Fruit fly (Drosophila melanogaster): ENCODE data around the gene RpS26.

RpS26 gene

DNA sequence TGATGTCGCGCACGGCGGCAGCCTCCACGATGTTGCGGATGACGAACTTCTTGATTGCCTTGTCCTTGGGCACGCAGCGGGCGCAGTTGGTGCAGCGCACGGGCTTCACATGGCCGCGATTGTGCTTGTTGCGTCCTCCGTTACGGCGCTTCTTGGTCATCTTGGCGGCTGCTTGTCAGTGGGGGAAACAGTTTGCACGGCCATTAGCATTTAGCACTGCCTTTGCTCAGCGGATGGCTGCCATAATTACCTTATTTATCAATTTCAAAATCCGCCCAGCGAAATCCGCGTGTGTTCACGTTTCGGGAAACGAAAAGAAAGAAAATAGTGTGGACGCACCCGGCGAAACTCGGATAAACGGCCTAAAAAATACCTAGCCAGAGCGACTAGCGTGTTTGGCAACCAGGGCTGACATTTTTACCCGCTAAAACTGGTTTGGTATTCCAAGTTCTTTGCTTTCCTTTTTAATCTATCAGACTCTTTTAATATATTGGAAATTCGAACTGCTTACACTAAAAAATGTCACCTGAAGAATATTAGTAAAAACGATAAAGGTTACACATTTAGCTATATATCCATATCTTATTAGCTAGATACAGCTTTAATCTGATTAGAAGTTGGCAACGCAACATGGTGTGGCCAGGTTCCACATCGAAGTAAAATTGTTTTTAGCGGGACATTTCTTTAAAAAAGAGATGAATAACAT, at the start of gene RpS26:
TSS of gene RpS26 (minus strand) at position 375 of the 706 bp plus-strand sequence.
- TF ChIP-seq EcR (GFP tag; optimal IDR thresholded peaks at IDR 0.05) (no peak), usp (GFP tag; optimal IDR thresholded peaks at IDR 0.05) (no peak), pan (optimal IDR thresholded peaks at IDR 0.05) (no peak), Dll (optimal IDR thresholded peaks at IDR 0.05) (no peak), CG8478 (optimal IDR thresholded peaks at IDR 0.05) (no peak), psq (optimal IDR thresholded peaks at IDR 0.05) (no peak)

DNA sequence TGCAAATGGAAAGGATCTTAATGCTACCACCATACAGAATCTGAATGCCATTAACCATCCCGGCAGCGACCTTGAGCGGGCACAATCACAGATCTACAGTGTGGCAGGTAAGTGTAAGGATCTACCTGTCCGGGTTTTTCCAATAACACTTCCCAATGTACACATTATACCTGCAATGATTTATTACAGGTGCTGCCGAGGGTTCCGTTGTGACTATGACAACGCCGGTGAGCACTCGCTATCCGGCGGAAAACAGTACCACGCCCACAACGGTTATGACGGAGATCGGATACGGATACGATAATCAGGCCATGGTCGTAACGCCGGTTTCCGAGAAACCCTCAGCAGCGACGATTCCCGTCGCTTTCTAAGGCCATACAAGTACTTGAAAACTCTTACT, 43.8 kb upstream of the RpS26 start:
- TF ChIP-seq CG8478 (optimal IDR thresholded peaks at IDR 0.05) (no peak), psq (optimal IDR thresholded peaks at IDR 0.05) (no peak), pan (optimal IDR thresholded peaks at IDR 0.05) (no peak), Dll (optimal IDR thresholded peaks at IDR 0.05) (no peak), EcR (GFP tag; optimal IDR thresholded peaks at IDR 0.05) (no peak), usp (GFP tag; optimal IDR thresholded peaks at IDR 0.05) (no peak)

DNA sequence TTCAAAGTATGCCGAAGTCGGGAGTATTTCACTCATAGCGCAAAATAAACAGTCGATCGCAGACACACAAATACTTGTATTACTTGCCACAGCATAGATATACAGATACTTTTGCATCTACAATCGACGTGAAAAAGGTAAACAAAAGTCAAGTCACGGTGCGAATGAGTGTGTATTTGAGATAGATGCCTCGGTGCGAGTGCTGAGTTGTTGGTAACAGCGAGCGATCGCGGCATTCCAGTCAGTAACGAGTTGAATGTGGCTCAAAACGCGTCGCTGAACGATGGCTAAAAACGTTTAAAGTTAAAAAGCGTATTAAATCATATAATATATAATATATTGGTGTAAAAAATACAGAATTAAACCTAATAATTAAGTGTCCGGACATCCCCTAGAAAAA, 42.1 kb upstream of the RpS26 start, which contains the start of gene grnd:
TSS of gene grnd (plus strand) at position 207 of the 400 bp plus-strand sequence.
- no peak for TF ChIP-seq CG8478 (optimal IDR thresholded peaks at IDR 0.05)
- no peak for TF ChIP-seq psq (optimal IDR thresholded peaks at IDR 0.05)
- no peak for TF ChIP-seq pan (optimal IDR thresholded peaks at IDR 0.05)
- TF ChIP-seq usp (GFP tag; optimal IDR thresholded peaks at IDR 0.05), result no peak
- no peak for TF ChIP-seq Dll (optimal IDR thresholded peaks at IDR 0.05)
- no peak for TF ChIP-seq EcR (GFP tag; optimal IDR thresholded peaks at IDR 0.05)

DNA sequence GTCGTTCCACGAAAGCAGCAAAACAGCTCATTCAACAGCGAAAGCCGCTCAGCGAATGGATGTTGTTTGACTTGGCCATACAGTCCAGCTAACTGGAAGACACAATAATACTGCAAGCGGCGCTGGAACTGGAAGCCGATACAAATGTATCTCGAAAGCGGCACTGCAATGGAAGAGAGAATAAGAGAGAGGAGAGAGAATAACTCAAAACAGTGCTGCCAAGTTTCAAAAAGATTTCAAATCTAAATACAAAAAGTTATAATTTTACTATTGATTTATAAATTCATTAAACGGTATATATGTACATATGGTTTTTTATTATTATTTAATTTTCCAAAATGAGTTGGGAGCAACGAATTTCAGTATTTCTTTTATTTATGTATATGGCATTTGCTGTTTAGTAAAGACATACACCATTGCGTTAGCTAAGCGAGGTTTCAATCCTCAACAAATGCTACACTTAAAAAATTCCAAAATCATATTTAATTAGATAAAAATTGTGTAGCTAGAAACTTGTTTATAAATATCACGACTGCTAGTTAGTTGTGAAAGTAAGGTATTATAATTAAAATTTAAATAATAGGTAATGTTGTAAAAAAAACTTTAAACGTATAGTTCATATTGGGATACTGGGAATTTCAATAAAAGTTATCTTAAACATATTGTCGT, 41.4 kb upstream of the RpS26 start, which contains the start of gene CG10283:
TSS of gene CG10283 (minus strand) at position 132 of the 669 bp plus-strand sequence.
- TF ChIP-seq EcR (GFP tag; optimal IDR thresholded peaks at IDR 0.05), result no peak
- TF ChIP-seq CG8478 (optimal IDR thresholded peaks at IDR 0.05), result no peak
- no peak for TF ChIP-seq psq (optimal IDR thresholded peaks at IDR 0.05)
- no peak for TF ChIP-seq usp (GFP tag; optimal IDR thresholded peaks at IDR 0.05)
- TF ChIP-seq pan (optimal IDR thresholded peaks at IDR 0.05), result no peak
- no peak for TF ChIP-seq Dll (optimal IDR thresholded peaks at IDR 0.05)

DNA sequence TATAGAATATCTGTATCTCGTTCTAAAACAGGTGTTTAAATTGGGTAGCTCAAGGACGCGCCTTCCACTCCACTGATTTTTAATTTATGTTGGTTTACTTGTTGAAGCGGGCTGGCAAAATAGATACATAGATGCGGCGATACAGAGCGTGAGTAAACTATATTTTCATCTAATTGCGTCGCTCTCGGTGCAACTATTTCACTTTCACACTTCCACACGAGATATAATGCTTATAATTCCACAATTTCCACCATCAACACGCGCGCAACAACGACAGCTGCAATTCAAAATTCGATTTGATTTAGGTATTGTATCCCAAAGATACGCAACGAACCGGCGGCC, 40.9 kb upstream of the RpS26 start:
- TF ChIP-seq pan (optimal IDR thresholded peaks at IDR 0.05), result no peak
- no peak for TF ChIP-seq Dll (optimal IDR thresholded peaks at IDR 0.05)
- no peak for TF ChIP-seq psq (optimal IDR thresholded peaks at IDR 0.05)
- no peak for TF ChIP-seq EcR (GFP tag; optimal IDR thresholded peaks at IDR 0.05)
- no peak for TF ChIP-seq usp (GFP tag; optimal IDR thresholded peaks at IDR 0.05)
- TF ChIP-seq CG8478 (optimal IDR thresholded peaks at IDR 0.05), result no peak

DNA sequence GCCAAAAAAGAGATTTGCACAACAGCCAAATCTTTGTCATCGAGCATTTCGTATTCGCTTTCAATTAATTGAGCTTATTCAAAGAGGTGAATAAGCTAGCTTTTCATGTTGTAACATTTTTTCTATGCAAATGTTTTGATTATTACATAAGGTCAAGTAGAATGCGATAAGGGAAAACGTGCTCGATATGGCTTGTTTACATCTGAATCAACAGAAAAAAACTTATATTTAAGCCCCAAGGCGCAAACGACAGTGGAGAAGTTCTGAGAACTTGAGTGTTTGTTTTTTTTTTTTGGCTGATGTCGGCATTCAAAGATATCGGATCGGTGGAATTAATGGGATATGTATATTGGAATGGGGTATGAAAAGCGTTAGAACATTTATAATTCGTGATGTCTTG, 39.9 kb upstream of the RpS26 start:
- TF ChIP-seq Dll (optimal IDR thresholded peaks at IDR 0.05), result no peak
- no peak for TF ChIP-seq EcR (GFP tag; optimal IDR thresholded peaks at IDR 0.05)
- TF ChIP-seq usp (GFP tag; optimal IDR thresholded peaks at IDR 0.05), result no peak
- TF ChIP-seq pan (optimal IDR thresholded peaks at IDR 0.05), result no peak
- no peak for TF ChIP-seq psq (optimal IDR thresholded peaks at IDR 0.05)
- TF ChIP-seq CG8478 (optimal IDR thresholded peaks at IDR 0.05), result no peak

DNA sequence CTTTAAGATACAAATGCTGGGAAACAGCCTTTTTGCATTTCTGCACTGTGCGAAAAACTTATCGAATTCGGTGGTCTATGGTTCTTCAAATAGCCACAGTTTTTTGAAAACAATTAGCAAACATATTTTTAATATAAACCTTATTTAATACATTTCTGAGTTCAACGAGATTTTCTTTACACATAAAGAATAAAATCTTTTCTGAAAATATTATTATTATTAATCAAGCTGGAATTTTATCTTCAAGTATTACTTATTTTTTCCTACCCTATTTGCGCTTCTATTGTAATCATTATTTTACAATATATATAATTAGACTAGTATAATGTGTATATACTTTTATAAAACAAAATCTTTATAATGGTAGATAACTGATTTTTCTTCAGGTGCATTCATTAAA, 39.1 kb upstream of the RpS26 start:
- TF ChIP-seq pan (optimal IDR thresholded peaks at IDR 0.05) (no peak), usp (GFP tag; optimal IDR thresholded peaks at IDR 0.05) (no peak), Dll (optimal IDR thresholded peaks at IDR 0.05) (no peak), psq (optimal IDR thresholded peaks at IDR 0.05) (no peak), EcR (GFP tag; optimal IDR thresholded peaks at IDR 0.05) (no peak)

DNA sequence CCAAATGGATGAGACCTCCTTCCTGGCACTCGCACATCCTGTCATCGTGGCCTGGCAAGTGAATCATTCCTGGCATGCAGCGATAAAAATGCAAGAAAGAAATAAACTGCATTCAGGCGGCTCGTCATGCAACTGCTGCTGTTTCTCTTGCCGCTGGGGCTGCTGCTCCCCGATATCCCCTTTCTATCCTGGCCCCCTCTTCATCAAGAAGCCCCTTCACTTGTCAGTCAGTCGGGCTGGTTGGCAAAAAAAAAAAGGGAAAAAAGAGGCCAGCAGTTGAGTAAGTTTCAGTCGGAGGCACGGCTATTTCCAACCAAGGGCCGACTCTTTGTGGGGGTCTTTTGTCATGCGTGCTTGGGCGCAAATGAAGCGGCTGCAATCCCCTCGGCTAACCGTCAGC, 38.7 kb upstream of the RpS26 start:
- TF ChIP-seq EcR (GFP tag; optimal IDR thresholded peaks at IDR 0.05), result no peak
- TF ChIP-seq pan (optimal IDR thresholded peaks at IDR 0.05), result no peak
- no peak for TF ChIP-seq CG8478 (optimal IDR thresholded peaks at IDR 0.05)

DNA sequence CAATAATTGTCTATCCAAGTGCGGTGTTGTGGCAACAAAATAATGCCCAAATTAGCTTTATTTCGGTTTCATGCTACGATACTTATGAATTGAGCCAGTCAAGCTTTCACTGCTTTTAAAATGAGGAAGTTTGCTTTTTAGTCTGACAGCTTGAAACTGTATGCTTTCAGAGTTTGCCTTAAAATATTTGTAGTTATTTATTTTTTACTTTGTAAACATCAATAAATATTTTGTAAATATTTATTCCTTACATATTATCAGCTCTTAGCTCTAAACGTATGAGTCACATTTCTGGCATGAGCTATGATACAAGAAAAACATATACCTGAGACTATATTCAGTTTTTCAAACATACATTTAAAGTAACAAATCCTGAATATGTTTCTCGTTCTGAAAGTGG, 38.0 kb upstream of the RpS26 start:
- TF ChIP-seq usp (GFP tag; optimal IDR thresholded peaks at IDR 0.05) (no peak), psq (optimal IDR thresholded peaks at IDR 0.05) (no peak), Dll (optimal IDR thresholded peaks at IDR 0.05) (no peak), pan (optimal IDR thresholded peaks at IDR 0.05) (no peak), CG8478 (optimal IDR thresholded peaks at IDR 0.05) (no peak), EcR (GFP tag; optimal IDR thresholded peaks at IDR 0.05) (no peak)

DNA sequence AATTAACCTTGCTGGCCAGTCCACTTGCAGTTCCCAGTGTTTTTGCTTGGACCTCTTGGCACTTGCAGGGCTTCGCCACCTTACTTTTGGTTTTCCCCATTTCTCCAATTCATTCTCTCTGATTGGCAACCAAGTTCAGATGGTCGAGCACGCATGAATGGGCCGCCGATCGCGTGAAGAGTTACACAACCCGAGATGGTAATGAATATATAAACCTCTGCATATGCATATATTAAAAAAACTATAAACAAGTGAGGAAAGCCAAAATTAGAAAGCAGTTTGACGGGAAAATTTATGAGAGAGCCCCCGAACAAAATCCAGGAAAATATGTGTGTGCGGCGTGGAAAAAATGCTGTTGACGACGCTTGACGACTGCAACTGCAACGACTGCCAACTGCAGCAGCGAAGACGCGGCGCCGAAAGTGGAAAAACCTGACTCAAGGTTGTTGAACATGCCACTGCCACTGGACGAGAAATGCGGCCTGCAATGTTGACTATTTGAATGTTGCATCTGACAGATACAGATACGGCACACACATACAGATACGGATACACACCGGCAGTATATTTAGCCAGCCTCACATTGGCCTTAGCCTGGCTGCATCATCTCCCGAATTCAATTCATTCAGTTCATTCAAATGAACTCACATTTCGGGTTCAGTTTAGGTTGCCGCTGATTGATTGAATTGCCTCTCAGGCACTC, 37.4 kb upstream of the RpS26 start:
- TF ChIP-seq CG8478 (optimal IDR thresholded peaks at IDR 0.05) (no peak), EcR (GFP tag; optimal IDR thresholded peaks at IDR 0.05) (peak in 1 of 2 experiments; percentile 33)

DNA sequence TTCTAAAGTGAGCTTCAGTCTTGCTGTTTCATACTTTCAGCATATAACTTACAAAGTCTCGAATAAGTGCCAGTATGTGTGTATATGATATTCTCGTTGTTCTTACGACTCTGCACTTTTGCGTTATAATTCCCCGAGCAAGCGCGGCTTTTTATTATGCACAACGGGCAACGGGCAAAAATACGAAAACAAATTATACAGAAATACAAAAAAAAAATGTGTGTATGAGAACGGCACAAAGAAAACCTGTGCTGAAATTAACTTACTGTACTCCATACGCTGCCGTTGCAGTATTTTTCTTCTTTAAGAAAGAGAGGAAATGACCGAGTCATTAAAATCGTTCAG, 36.1 kb upstream of the RpS26 start:
- TF ChIP-seq psq (optimal IDR thresholded peaks at IDR 0.05), result no peak
- no peak for TF ChIP-seq EcR (GFP tag; optimal IDR thresholded peaks at IDR 0.05)
- TF ChIP-seq pan (optimal IDR thresholded peaks at IDR 0.05), result no peak
- no peak for TF ChIP-seq CG8478 (optimal IDR thresholded peaks at IDR 0.05)
- TF ChIP-seq usp (GFP tag; optimal IDR thresholded peaks at IDR 0.05), result no peak
- no peak for TF ChIP-seq Dll (optimal IDR thresholded peaks at IDR 0.05)

DNA sequence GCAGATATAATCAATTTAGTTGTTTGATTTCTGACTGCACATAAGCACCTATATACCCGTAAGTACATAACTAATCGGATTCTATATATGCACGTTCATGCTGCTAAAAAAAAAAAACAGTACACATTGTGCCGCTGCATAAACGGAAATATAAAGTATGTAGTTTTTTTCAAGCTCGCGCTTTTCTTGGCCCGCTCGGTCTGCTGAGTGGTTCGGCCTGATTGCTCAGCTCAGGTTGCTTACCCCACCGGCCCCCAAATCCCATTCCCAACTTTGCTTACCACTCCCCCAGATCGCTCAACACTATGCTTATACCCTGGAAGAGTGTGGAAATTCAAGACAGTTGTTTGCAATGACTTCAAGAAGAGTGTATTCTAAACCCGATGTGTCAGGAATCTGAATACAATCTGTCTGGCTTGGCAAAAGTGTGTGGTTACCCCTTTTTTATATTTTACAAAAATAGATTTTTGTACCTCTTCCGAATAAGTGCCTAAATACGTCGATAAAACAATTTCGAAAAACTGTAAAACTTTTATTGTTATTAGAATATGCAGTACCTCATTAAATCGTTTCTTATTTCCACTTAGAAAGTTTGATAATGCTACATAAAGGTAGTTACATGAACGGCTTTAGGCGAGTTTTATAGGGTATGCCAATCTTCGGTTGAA, 35.6 kb upstream of the RpS26 start:
- TF ChIP-seq pan (optimal IDR thresholded peaks at IDR 0.05) (peak; percentile 66), psq (optimal IDR thresholded peaks at IDR 0.05) (no peak), EcR (GFP tag; optimal IDR thresholded peaks at IDR 0.05) (no peak)

Measured in whole organism.